Fruit fly (Drosophila melanogaster) whole organism, pupa: ENCODE results near the gene Gdh.

ENCODE experiments used
- CG10348 ChIP-seq: fragments of 200-800 bp; sonication (Bioruptor generic); IDR thresholded peaks from 2 replicates; pipeline ENCODE4 v1.3.6; 2022; ENCODE audit warnings: missing biosample characterization, missing genetic modification characterization
- CG12605 ChIP-seq: fragments of 200-800 bp; sonication (Bioruptor generic); IDR thresholded peaks from 2 replicates; pipeline ENCODE4 v1.3.6; 2022; ENCODE audit warnings: missing biosample characterization, missing genetic modification characterization
- CG14655 ChIP-seq: fragments of 200-800 bp; sonication (Bioruptor generic); optimal IDR thresholded peaks from 3 replicates; lab custom pipeline; 2017; ENCODE audit warnings: mild to moderate bottlenecking, missing biosample characterization, missing genetic modification reagents, missing genetic modification characterization
- CG17806 ChIP-seq: fragments of 200-800 bp; sonication (Bioruptor generic); optimal IDR thresholded peaks from 2 replicates; lab custom pipeline; 2018; ENCODE audit warnings: missing biosample characterization, mild to moderate bottlenecking, missing genetic modification characterization, moderate library complexity
- CG32121 ChIP-seq: fragments of 200-800 bp; sonication (Bioruptor generic); IDR thresholded peaks from 2 replicates; pipeline ENCODE4 v1.3.6; 2022; ENCODE audit warnings: missing biosample characterization, missing genetic modification characterization
- CG8159 ChIP-seq: fragments of 200-800 bp; sonication (Bioruptor generic); optimal IDR thresholded peaks from 3 replicates; lab custom pipeline; 2018; ENCODE audit warnings: missing biosample characterization, mild to moderate bottlenecking, missing genetic modification characterization, moderate library complexity
- EcR ChIP-seq: fragments of 200-800 bp; sonication (Bioruptor generic); optimal IDR thresholded peaks from 3 replicates; lab custom pipeline; 2019; ENCODE audit warnings: missing biosample characterization, missing genetic modification characterization, mild to moderate bottlenecking, moderate library complexity, missing genetic modification reagents
- Pif1B ChIP-seq: fragments of 200-800 bp; sonication (Bioruptor generic); optimal IDR thresholded peaks from 3 replicates; lab custom pipeline; 2016; ENCODE audit warnings: missing biosample characterization, missing genetic modification characterization
- Snoo ChIP-seq: fragments of 200-800 bp; sonication (Bioruptor generic); optimal IDR thresholded peaks from 3 replicates; lab custom pipeline; 2017; ENCODE audit warnings: missing biosample characterization, mild to moderate bottlenecking, missing genetic modification characterization, inconsistent platforms
- fd96Ca ChIP-seq: fragments of 200-800 bp; sonication (Bioruptor generic); IDR thresholded peaks from 3 replicates; pipeline ENCODE4 v1.3.6; 2022; ENCODE audit warnings: missing biosample characterization, missing genetic modification characterization
- gl ChIP-seq: fragments of 200-800 bp; sonication (Bioruptor generic); optimal IDR thresholded peaks from 2 replicates; lab custom pipeline; 2018; ENCODE audit warnings: missing biosample characterization, mild to moderate bottlenecking, missing genetic modification characterization

DNA sequence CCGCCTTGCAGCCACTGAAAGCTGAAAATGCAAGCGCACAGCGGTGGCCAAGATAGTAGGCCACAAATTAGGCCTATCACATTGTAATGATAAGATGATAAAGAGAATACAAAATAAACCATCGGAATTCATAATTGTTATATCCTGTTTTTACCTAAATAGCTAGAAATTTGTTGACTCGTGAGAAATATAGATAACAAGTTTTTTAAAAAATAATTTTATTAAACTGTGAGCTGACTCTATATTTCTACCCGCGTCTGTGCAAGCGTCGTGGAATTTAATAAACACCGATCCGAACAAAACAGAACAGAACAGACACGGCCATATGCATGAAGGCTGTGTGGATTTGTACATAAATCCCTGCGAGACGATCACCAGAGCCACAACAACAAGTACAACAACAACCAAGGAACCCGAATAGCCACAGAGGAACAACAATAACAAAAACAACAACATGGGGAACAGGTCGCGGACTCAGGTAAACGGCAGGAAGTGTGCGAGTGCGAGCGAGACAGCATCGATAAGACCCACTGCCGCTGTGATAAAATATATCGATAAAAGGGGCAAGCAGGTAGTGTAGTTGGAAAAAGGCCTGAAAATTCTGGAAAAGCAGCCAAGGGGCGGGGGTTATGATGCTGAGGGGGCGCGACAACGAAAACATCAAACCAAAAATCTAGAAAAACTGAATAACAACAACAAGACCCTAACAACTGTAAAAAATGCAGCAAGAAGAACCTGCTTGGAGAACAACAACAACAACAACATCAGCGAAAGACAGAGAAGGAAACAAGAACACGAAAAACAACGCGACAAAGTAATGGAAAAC is 56.4 kb downstream of the Gdh start:
- TF ChIP-seq CG8159 (tag; lab: Kevin White, UChicago) (peak; percentile 97), CG17806 (tag; lab: Kevin White, UChicago) (peak; percentile 95), CG10348 (GFP tag; lab: Robert Waterston, UW) (no peak), gl (peak; percentile 83), EcR (GFP tag; lab: Kevin White, UChicago) (peak; percentile 65), CG14655 (GFP tag; lab: Kevin White, UChicago) (peak; percentile 95), Pif1B (GFP tag; lab: Kevin White, UChicago) (peak; percentile 94), fd96Ca (GFP tag; lab: Robert Waterston, UW) (peak; percentile 74), Snoo (tag; lab: Kevin White, UChicago) (peak; percentile 95), CG32121 (peak; percentile 82), CG12605 (peak; percentile 86; the same call in 1 of the 2 replicates)
